Fruit fly (Drosophila melanogaster) whole organism, embryonic: ENCODE measurements around the gene CG15528.

Experiments
- CG10959 ChIP-seq: fragments of 200-800 bp; sonication (Bioruptor generic); IDR thresholded peaks from 2 replicates; pipeline ENCODE4 v1.3.6; 2022; ENCODE audit warnings: missing biosample characterization, missing genetic modification characterization
- CG11093 ChIP-seq: fragments of 200-800 bp; sonication (Bioruptor generic); IDR thresholded peaks from 3 replicates; pipeline ENCODE4 v1.3.6; 2022; ENCODE audit warnings: missing biosample characterization, missing genetic modification characterization
- CG11696 ChIP-seq: fragments of 200-800 bp; sonication (Bioruptor generic); IDR thresholded peaks from 2 replicates; pipeline ENCODE4 v1.3.6; 2022; ENCODE audit warnings: missing biosample characterization, missing genetic modification characterization
- CG1233 ChIP-seq: fragments of 200-800 bp; sonication (Bioruptor generic); optimal IDR thresholded peaks from 4 replicates; lab custom pipeline; 2018; ENCODE audit warnings: missing biosample characterization, mild to moderate bottlenecking, missing genetic modification characterization
- CG12391 ChIP-seq: fragments of 200-800 bp; sonication (Bioruptor generic); optimal IDR thresholded peaks from 3 replicates; lab custom pipeline; 2018; ENCODE audit warnings: missing biosample characterization, mild to moderate bottlenecking, missing genetic modification characterization, moderate library complexity
- CG12659 ChIP-seq: fragments of 200-800 bp; sonication (Bioruptor generic); optimal IDR thresholded peaks from 3 replicates; lab custom pipeline; 2017; ENCODE audit warnings: mild to moderate bottlenecking, missing biosample characterization, missing genetic modification reagents, missing genetic modification characterization
- CG14860 ChIP-seq: fragments of 200-800 bp; sonication (Bioruptor generic); IDR thresholded peaks from 3 replicates; pipeline ENCODE4 v1.3.6; 2022; ENCODE audit warnings: missing biosample characterization, missing genetic modification characterization; ENCODE audit not compliant: partially characterized antibody
- CG16779 ChIP-seq: fragments of 200-800 bp; sonication (Bioruptor generic); IDR thresholded peaks from 2 replicates; pipeline ENCODE4 v1.3.6; 2022; ENCODE audit warnings: missing biosample characterization, missing genetic modification characterization
- CG2116 ChIP-seq: fragments of 200-800 bp; sonication (Bioruptor generic); optimal IDR thresholded peaks from 3 replicates; lab custom pipeline; 2018; ENCODE audit warnings: missing biosample characterization, mild to moderate bottlenecking, missing genetic modification characterization
- CG30020 ChIP-seq: fragments of 200-800 bp; optimal IDR thresholded peaks from 2 replicates; lab custom pipeline; 2019; ENCODE audit warnings: missing biosample characterization, mild to moderate bottlenecking, missing genetic modification characterization, moderate library complexity
- CG31441 ChIP-seq: fragments of 200-800 bp; sonication (Bioruptor generic); IDR thresholded peaks from 2 replicates; pipeline ENCODE4 v1.3.6; 2022; ENCODE audit warnings: missing biosample characterization, missing genetic modification characterization
- CG32772 ChIP-seq: fragments of 200-800 bp; sonication (Bioruptor generic); IDR thresholded peaks from 2 replicates; pipeline ENCODE4 v1.3.6; 2022; ENCODE audit warnings: missing biosample characterization, missing genetic modification characterization
- CG4404 ChIP-seq: fragments of 200-800 bp; sonication (Bioruptor generic); IDR thresholded peaks from 2 replicates; pipeline ENCODE4 v1.3.6; 2022; ENCODE audit warnings: missing biosample characterization, missing genetic modification characterization
- CG5245 ChIP-seq: fragments of 200-800 bp; sonication (Bioruptor generic); optimal IDR thresholded peaks from 3 replicates; lab custom pipeline; 2016; ENCODE audit warnings: missing biosample characterization, missing genetic modification characterization
- CG9817 ChIP-seq: fragments of 200-800 bp; sonication (Bioruptor generic); optimal IDR thresholded peaks from 2 replicates; lab custom pipeline; 2018; ENCODE audit warnings: missing biosample characterization, mild to moderate bottlenecking, missing genetic modification characterization, moderate library complexity
- Chrac-16 ChIP-seq: fragments of 200-800 bp; sonication (Bioruptor generic); optimal IDR thresholded peaks from 3 replicates; lab custom pipeline; 2016; ENCODE audit warnings: missing biosample characterization, missing genetic modification characterization
- D ChIP-seq, 2 experiments: fragments of 200-800 bp in 1 of 2; fragments of >200 bp in 1 of 2; sonication (Bioruptor generic) in 1 of 2; optimal IDR thresholded peaks; 2 replicates in 1 of 2; 3 replicates in 1 of 2; lab custom pipeline; 2017; ENCODE audit warnings: mild to moderate bottlenecking in 1 of 2, missing biosample characterization in 1 of 2, missing genetic modification characterization in 1 of 2, missing genetic modification reagents in 1 of 2
- Dek ChIP-seq: fragments of 200-800 bp; sonication (Bioruptor generic); optimal IDR thresholded peaks from 3 replicates; lab custom pipeline; 2019; ENCODE audit warnings: missing biosample characterization, mild to moderate bottlenecking, missing genetic modification characterization, moderate library complexity
- Gsc ChIP-seq: fragments of 200-800 bp; sonication (Bioruptor generic); IDR thresholded peaks from 2 replicates; pipeline ENCODE4 v1.3.6; 2022; ENCODE audit warnings: missing biosample characterization, missing genetic modification characterization
- Gug ChIP-seq: fragments of 200-800 bp; sonication (Bioruptor generic); IDR thresholded peaks from 4 replicates; pipeline ENCODE4 v1.3.6; 2022; ENCODE audit warnings: missing biosample characterization, missing genetic modification characterization
- Hey ChIP-seq: fragments of 200-800 bp; sonication (Bioruptor generic); optimal IDR thresholded peaks from 3 replicates; lab custom pipeline; 2018; ENCODE audit warnings: missing biosample characterization, mild to moderate bottlenecking, missing genetic modification characterization
- Hmr ChIP-seq: fragments of 200-800 bp; sonication (Bioruptor generic); optimal IDR thresholded peaks from 3 replicates; lab custom pipeline; 2017; ENCODE audit warnings: mild to moderate bottlenecking, missing biosample characterization, missing genetic modification reagents, missing genetic modification characterization
- NfI ChIP-seq: fragments of 200-800 bp; sonication (Bioruptor generic); optimal IDR thresholded peaks from 3 replicates; lab custom pipeline; 2018; ENCODE audit warnings: missing biosample characterization, mild to moderate bottlenecking, missing genetic modification characterization, moderate library complexity
- Poxn ChIP-seq: fragments of 200-800 bp; sonication (Bioruptor generic); IDR thresholded peaks from 2 replicates; pipeline ENCODE4 v1.3.6; 2022; ENCODE audit warnings: missing biosample characterization, missing genetic modification characterization
- Trl ChIP-seq, 3 experiments: fragments of >200 bp in 2 of 3; fragments of 200-800 bp in 1 of 3; sonication (Bioruptor generic) in 1 of 3; optimal IDR thresholded peaks; 2 replicates in 1 of 3; 3 replicates in 2 of 3; lab custom pipeline; 2016 to 2017; ENCODE audit warnings: missing biosample characterization in 1 of 3, missing genetic modification characterization in 1 of 3
- ab ChIP-seq: fragments of 200-800 bp; sonication (Bioruptor generic); optimal IDR thresholded peaks from 2 replicates; lab custom pipeline; 2016; ENCODE audit warnings: missing biosample characterization, missing genetic modification characterization
- amos ChIP-seq: fragments of 200-800 bp; sonication (Bioruptor generic); IDR thresholded peaks from 2 replicates; pipeline ENCODE4 v1.3.6; 2022; ENCODE audit warnings: missing biosample characterization, missing genetic modification characterization; ENCODE audit not compliant: partially characterized antibody
- ash1 ChIP-seq: fragments of 200-800 bp; sonication (Bioruptor generic); optimal IDR thresholded peaks from 2 replicates; lab custom pipeline; 2018; ENCODE audit warnings: missing biosample characterization, mild to moderate bottlenecking, missing genetic modification characterization
- bigmax ChIP-seq: fragments of 200-800 bp; sonication (Bioruptor generic); optimal IDR thresholded peaks from 2 replicates; lab custom pipeline; 2018; ENCODE audit warnings: missing biosample characterization, mild to moderate bottlenecking, missing genetic modification characterization
- chinmo ChIP-seq: fragments of 200-800 bp; sonication (Bioruptor generic); IDR thresholded peaks from 4 replicates; pipeline ENCODE4 v1.3.6; 2022; ENCODE audit warnings: missing biosample characterization, missing genetic modification characterization; ENCODE audit not compliant: partially characterized antibody
- chn ChIP-seq: fragments of 200-800 bp; sonication (Bioruptor generic); optimal IDR thresholded peaks from 2 replicates; lab custom pipeline; 2016; ENCODE audit warnings: missing biosample characterization, missing genetic modification characterization
- disco-r ChIP-seq: fragments of 200-800 bp; sonication (Bioruptor generic); optimal IDR thresholded peaks from 2 replicates; lab custom pipeline; 2016; ENCODE audit warnings: missing biosample characterization, missing genetic modification characterization
- fd64A ChIP-seq: fragments of 200-800 bp; sonication (Bioruptor generic); optimal IDR thresholded peaks from 3 replicates; lab custom pipeline; 2018; ENCODE audit warnings: missing biosample characterization, mild to moderate bottlenecking, missing genetic modification characterization
- hb ChIP-seq: fragments of 200-800 bp; sonication (Bioruptor generic); IDR thresholded peaks from 3 replicates; pipeline ENCODE4 v1.3.6; 2022; ENCODE audit warnings: missing biosample characterization, missing genetic modification characterization; ENCODE audit not compliant: partially characterized antibody
- hth ChIP-seq: fragments of >200 bp; optimal IDR thresholded peaks from 2 replicates; lab custom pipeline; 2017; ENCODE audit warnings: inconsistent platforms
- kni ChIP-seq: fragments of 200-800 bp; sonication (Bioruptor generic); optimal IDR thresholded peaks from 3 replicates; lab custom pipeline; 2017; ENCODE audit warnings: mild to moderate bottlenecking, missing biosample characterization, missing genetic modification reagents, missing genetic modification characterization
- knrl ChIP-seq: fragments of 200-800 bp; sonication (Bioruptor generic); IDR thresholded peaks from 3 replicates; pipeline ENCODE4 v1.3.6; 2022; ENCODE audit warnings: missing biosample characterization, missing genetic modification characterization; ENCODE audit not compliant: partially characterized antibody
- maf-S ChIP-seq: fragments of 200-800 bp; sonication (Bioruptor generic); optimal IDR thresholded peaks from 2 replicates; lab custom pipeline; 2016; ENCODE audit warnings: missing biosample characterization, missing genetic modification characterization
- nerfin-2 ChIP-seq: fragments of 200-800 bp; sonication (Bioruptor generic); IDR thresholded peaks from 2 replicates; pipeline ENCODE4 v1.3.6; 2022; ENCODE audit warnings: missing biosample characterization, missing genetic modification characterization; ENCODE audit not compliant: partially characterized antibody
- pb ChIP-seq: fragments of 200-800 bp; sonication (Bioruptor generic); optimal IDR thresholded peaks from 3 replicates; lab custom pipeline; 2016; ENCODE audit warnings: missing biosample characterization, missing genetic modification characterization
- prd ChIP-seq, 3 experiments: fragments of >200 bp in 2 of 3; fragments of 200-800 bp in 1 of 3; sonication (Bioruptor generic) in 1 of 3; optimal IDR thresholded peaks in 2 of 3; IDR thresholded peaks in 1 of 3; 2 replicates in 2 of 3; 3 replicates in 1 of 3; pipeline versions ENCODE4 v1.3.6 to Lab custom; 2017 to 2022; ENCODE audit warnings: missing biosample characterization in 1 of 3, missing genetic modification characterization in 1 of 3
- pum ChIP-seq: fragments of 200-800 bp; sonication (Bioruptor generic); optimal IDR thresholded peaks from 2 replicates; lab custom pipeline; 2016; ENCODE audit warnings: missing biosample characterization, missing genetic modification characterization
- sens-2 ChIP-seq: fragments of 200-800 bp; sonication (Bioruptor generic); IDR thresholded peaks from 2 replicates; pipeline ENCODE4 v1.3.6; 2022; ENCODE audit warnings: missing biosample characterization, missing genetic modification characterization
- stc ChIP-seq: fragments of 200-800 bp; sonication (Bioruptor generic); IDR thresholded peaks from 2 replicates; pipeline ENCODE4 v1.3.6; 2022; ENCODE audit warnings: missing biosample characterization, missing genetic modification characterization
- tx ChIP-seq: fragments of 200-800 bp; sonication (Bioruptor generic); optimal IDR thresholded peaks from 2 replicates; lab custom pipeline; 2016; ENCODE audit warnings: missing biosample characterization, missing genetic modification characterization
- unpg ChIP-seq: fragments of 200-800 bp; sonication (Bioruptor generic); optimal IDR thresholded peaks from 3 replicates; lab custom pipeline; 2018; ENCODE audit warnings: missing biosample characterization, mild to moderate bottlenecking, missing genetic modification characterization, moderate library complexity
- vvl ChIP-seq: fragments of 200-800 bp; sonication (Bioruptor generic); IDR thresholded peaks from 2 replicates; pipeline ENCODE4 v1.3.6; 2022; ENCODE audit warnings: missing biosample characterization, missing genetic modification characterization
- zen ChIP-seq: fragments of 200-800 bp; sonication (Bioruptor generic); optimal IDR thresholded peaks from 3 replicates; lab custom pipeline; 2018; ENCODE audit warnings: missing biosample characterization, mild to moderate bottlenecking, missing genetic modification characterization, moderate library complexity

Gene CG15528

DNA sequence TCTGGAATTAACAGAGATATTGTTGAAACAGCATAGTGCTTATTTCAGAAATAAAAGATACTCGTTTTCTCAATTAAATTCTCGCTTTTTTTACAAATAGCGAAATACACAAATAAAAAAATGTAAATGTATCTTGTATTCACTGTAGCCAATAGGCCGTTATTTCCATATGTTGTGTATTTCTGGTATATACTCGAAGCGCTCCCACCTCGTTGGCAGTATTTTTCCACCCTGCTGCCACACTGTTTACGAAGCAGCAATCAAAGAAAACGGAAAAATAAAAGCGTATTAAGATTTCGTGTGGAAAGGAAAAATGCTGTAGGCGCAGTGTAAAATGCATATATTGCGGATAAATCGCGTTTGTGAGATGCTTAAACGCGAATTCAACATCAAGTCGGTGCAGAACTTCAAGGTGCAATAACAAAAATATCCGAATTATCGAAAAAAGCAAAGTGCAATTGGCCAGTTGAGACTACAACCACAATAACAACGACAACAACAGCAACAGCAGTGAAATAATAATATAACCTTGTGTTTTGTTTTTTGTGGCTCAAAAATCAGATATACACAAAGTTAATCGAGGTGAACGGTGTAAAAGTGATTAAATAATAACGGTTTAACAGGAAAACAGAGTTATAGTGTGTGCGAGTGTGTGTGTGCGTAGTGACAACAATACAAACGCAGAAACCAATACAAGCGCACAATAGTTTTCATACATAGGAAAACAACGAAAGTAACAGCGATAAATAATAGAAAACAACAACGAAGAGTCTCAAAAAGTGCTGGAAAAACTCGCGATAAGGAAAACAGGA lies 6.4 kb upstream of the CG15528 start, which contains the start of gene sima (continued):
- TF ChIP-seq Trl (optimal IDR thresholded peaks at IDR 0.05; lab: Kevin White, UChicago) (no peak), Trl (GFP tag; optimal IDR thresholded peaks at IDR 0.05; lab: Kevin White, UChicago) (peak; percentile 35), zen (tag; lab: Kevin White, UChicago) (no peak), pb (no peak), CG2116 (GFP tag; lab: Kevin White, UChicago) (peak; percentile 34), Gug (GFP tag; lab: Robert Waterston, UW) (no peak), hb (GFP tag; lab: Robert Waterston, UW) (no peak), Gsc (no peak), hth (no peak), maf-S (peak; percentile 55), nerfin-2 (GFP tag; lab: Robert Waterston, UW) (no peak), CG4404 (GFP tag; lab: Robert Waterston, UW) (no peak), kni (no peak), tx (GFP tag; lab: Kevin White, UChicago) (peak; percentile 11), ab (GFP tag; lab: Kevin White, UChicago) (no peak), pum (GFP tag; lab: Kevin White, UChicago) (no peak), Chrac-16 (peak; percentile 43), prd (optimal IDR thresholded peaks at IDR 0.05; lab: Kevin White, UChicago) (no peak), prd (GFP tag; IDR thresholded peaks at IDR 0.05; lab: Robert Waterston, UW) (peak; percentile 53; the same call in 1 of the 3 replicates), ash1 (GFP tag; lab: Kevin White, UChicago) (no peak), CG32772 (GFP tag; lab: Robert Waterston, UW) (no peak), Dek (tag; lab: Kevin White, UChicago) (peak; percentile 52), sens-2 (GFP tag; lab: Robert Waterston, UW) (no peak), CG31441 (GFP tag; lab: Robert Waterston, UW) (no peak), disco-r (GFP tag; lab: Kevin White, UChicago) (no peak), CG9817 (peak; percentile 1), CG16779 (GFP tag; lab: Robert Waterston, UW) (no peak), Poxn (GFP tag; lab: Robert Waterston, UW) (no peak), knrl (no peak; the same call in 2 of the 3 replicates), chn (GFP tag; lab: Kevin White, UChicago) (peak; percentile 37), CG30020 (peak; percentile 40), chinmo (peak; percentile 87; the same call in 2 of the 4 replicates), stc (GFP tag; lab: Robert Waterston, UW) (0 out of 2 replicates have a peak, but pooled peaks have one; percentile 17), NfI (GFP tag; lab: Kevin White, UChicago) (no peak), CG5245 (GFP tag; lab: Kevin White, UChicago) (no peak), amos (GFP tag; lab: Robert Waterston, UW) (no peak), CG1233 (GFP tag; lab: Kevin White, UChicago) (no peak), bigmax (GFP tag; lab: Kevin White, UChicago) (no peak), CG12391 (tag; lab: Kevin White, UChicago) (peak; percentile 38), Hey (tag; lab: Kevin White, UChicago) (no peak), Hmr (GFP tag; lab: Kevin White, UChicago) (peak; percentile 39), CG10959 (GFP tag; lab: Robert Waterston, UW) (no peak), fd64A (no peak), CG11696 (GFP tag; lab: Robert Waterston, UW) (no peak), CG11093 (GFP tag; lab: Robert Waterston, UW) (no peak), D (optimal IDR thresholded peaks at IDR 0.05; lab: Kevin White, UChicago) (no peak), D (GFP tag; optimal IDR thresholded peaks at IDR 0.05; lab: Kevin White, UChicago) (no peak), vvl (GFP tag; lab: Robert Waterston, UW) (peak; percentile 69), CG12659 (GFP tag; lab: Kevin White, UChicago) (peak; percentile 61), unpg (no peak), CG14860 (GFP tag; lab: Robert Waterston, UW) (no peak)
